Worm (Caenorhabditis elegans) whole organism, young adult: ENCODE data around the gene sri-57.
"Not testable (repeated sequence)": the region's sequence is repeated elsewhere in the genome, so short reads cannot be mapped to it uniquely, and the experiment has no call there.

Experiments used
- B0035.1 ChIP-seq: sonication (generic microtip); optimal IDR thresholded peaks from 2 replicates; lab custom pipeline; 2016; ENCODE audit warnings: missing genetic modification characterization, mild to moderate bottlenecking, missing compliant biosample characterization, missing genotype, missing genetic modification reagents
- B0336.3 ChIP-seq: fragments of 200-800 bp; sonication (Bioruptor generic); IDR thresholded peaks from 2 replicates; pipeline ENCODE4 v1.3.6; 2022; ENCODE audit warnings: missing genetic modification characterization, missing compliant biosample characterization
- D2030.7 ChIP-seq: fragments of 200-800 bp; sonication (Bioruptor generic); IDR thresholded peaks from 2 replicates; pipeline ENCODE4 v1.3.6; 2022; ENCODE audit warnings: missing genetic modification reagents, missing genetic modification characterization, missing compliant biosample characterization
- F33H1.4 ChIP-seq: fragments of 200-800 bp; sonication (Bioruptor generic); IDR thresholded peaks from 2 replicates; pipeline ENCODE4 v1.3.6; 2022; ENCODE audit warnings: missing genetic modification reagents, missing genetic modification characterization, missing compliant biosample characterization
- F49E8.2 ChIP-seq: sonication (generic microtip); optimal IDR thresholded peaks from 3 replicates; lab custom pipeline; 2017; ENCODE audit warnings: missing genetic modification characterization, mild to moderate bottlenecking, missing compliant biosample characterization, antibody characterized with exemption, moderate library complexity; ENCODE audit not compliant: insufficient read depth
- T26A5.8 ChIP-seq: sonication (generic microtip); optimal IDR thresholded peaks from 2 replicates; lab custom pipeline; 2016; ENCODE audit warnings: missing genetic modification characterization, missing compliant biosample characterization
- Y53G8AR.9 ChIP-seq: fragments of 200-800 bp; sonication (Bioruptor generic); conservative IDR thresholded peaks from 2 replicates; pipeline ENCODE4 v1.3.6; 2022; ENCODE audit warnings: missing genetic modification reagents, missing genetic modification characterization, missing compliant biosample characterization
- bed-1 ChIP-seq: fragments of 200-800 bp; sonication (Bioruptor generic); IDR thresholded peaks from 2 replicates; pipeline ENCODE4 v1.3.6; 2022; ENCODE audit warnings: missing genetic modification reagents, missing genetic modification characterization, missing compliant biosample characterization
- cebp-1 ChIP-seq, 2 experiments: fragments of 200-800 bp in 1 of 2; sonication (Bioruptor generic) in 1 of 2; sonication (generic microtip) in 1 of 2; IDR thresholded peaks in 1 of 2; optimal IDR thresholded peaks in 1 of 2; 2 replicates each; pipeline versions ENCODE4 v1.3.6 to Lab custom; 2017 to 2022; ENCODE audit warnings: missing compliant biosample characterization in 2 of 2, missing genetic modification characterization in 2 of 2, mild to moderate bottlenecking in 1 of 2, missing genetic modification reagents in 1 of 2, moderate library complexity in 1 of 2
- ceh-40 ChIP-seq: fragments of 200-800 bp; sonication (Bioruptor generic); IDR thresholded peaks from 2 replicates; pipeline ENCODE4 v1.3.6; 2022; ENCODE audit warnings: missing genetic modification characterization, missing compliant biosample characterization
- ceh-58 ChIP-seq: fragments of 200-800 bp; sonication (Bioruptor generic); IDR thresholded peaks from 2 replicates; pipeline ENCODE4 v1.3.6; 2022; ENCODE audit warnings: missing genetic modification characterization, missing compliant biosample characterization
- egrh-3 ChIP-seq: fragments of 200-800 bp; sonication (Bioruptor generic); IDR thresholded peaks from 2 replicates; pipeline ENCODE4 v1.3.6; 2022; ENCODE audit warnings: missing genetic modification reagents, missing genetic modification characterization, missing compliant biosample characterization
- ekl-4 ChIP-seq: fragments of 200-800 bp; sonication (Bioruptor generic); IDR thresholded peaks from 2 replicates; pipeline ENCODE4 v1.3.6; 2022; ENCODE audit warnings: missing genetic modification reagents, missing genetic modification characterization, missing compliant biosample characterization
- ets-4 ChIP-seq: fragments of 200-800 bp; sonication (Bioruptor generic); optimal IDR thresholded peaks from 2 replicates; lab custom pipeline; 2018; ENCODE audit warnings: mild to moderate bottlenecking, missing genetic modification characterization, missing compliant biosample characterization
- fkh-3 ChIP-seq: sonication (generic microtip); optimal IDR thresholded peaks from 2 replicates; lab custom pipeline; 2016; ENCODE audit warnings: mild to moderate bottlenecking, missing genetic modification characterization, missing compliant biosample characterization
- him-1 ChIP-seq: sonication (generic microtip); optimal IDR thresholded peaks from 2 replicates; lab custom pipeline; 2016; ENCODE audit warnings: missing genotype, missing genetic modification reagents, missing genetic modification characterization, missing compliant biosample characterization
- hlh-12 ChIP-seq: sonication (generic microtip); optimal IDR thresholded peaks from 2 replicates; lab custom pipeline; 2016; ENCODE audit warnings: missing genetic modification characterization, missing compliant biosample characterization
- hlh-26 ChIP-seq: fragments of 200-800 bp; sonication (Bioruptor generic); conservative IDR thresholded peaks from 2 replicates; pipeline ENCODE4 v1.3.6; 2022; ENCODE audit warnings: missing genetic modification reagents, missing genetic modification characterization, missing compliant biosample characterization
- hmg-20 ChIP-seq: fragments of 200-800 bp; sonication (Bioruptor generic); IDR thresholded peaks from 2 replicates; pipeline ENCODE4 v1.3.6; 2022; ENCODE audit warnings: missing genetic modification reagents, missing genetic modification characterization, missing compliant biosample characterization
- hrde-1 ChIP-seq: sonication (generic microtip); optimal IDR thresholded peaks from 2 replicates; lab custom pipeline; 2016; ENCODE audit warnings: missing genetic modification characterization, mild to moderate bottlenecking, missing compliant biosample characterization, moderate library complexity, missing genotype, missing genetic modification reagents, borderline replicate concordance
- lin-35 ChIP-seq, 3 experiments: fragments of 150-350 bp in 2 of 3; sonication (generic microtip) in 1 of 3; optimal IDR thresholded peaks; 2 replicates each; lab custom pipeline; 2014 to 2018; ENCODE audit warnings: missing biosample characterization in 3 of 3, missing genetic modification characterization in 3 of 3, missing genetic modification reagents in 3 of 3
- madf-6 ChIP-seq: fragments of 200-800 bp; sonication (Bioruptor generic); IDR thresholded peaks from 2 replicates; pipeline ENCODE4 v1.3.6; 2022; ENCODE audit warnings: missing genetic modification reagents, missing genetic modification characterization, missing compliant biosample characterization
- mcd-1 ChIP-seq: fragments of 200-800 bp; sonication (Bioruptor generic); IDR thresholded peaks from 2 replicates; pipeline ENCODE4 v1.3.6; 2022; ENCODE audit warnings: missing genetic modification reagents, missing genetic modification characterization, missing compliant biosample characterization
- mel-28 ChIP-seq: sonication (generic microtip); optimal IDR thresholded peaks from 2 replicates; lab custom pipeline; 2016; ENCODE audit warnings: borderline replicate concordance, mild to moderate bottlenecking, missing genetic modification characterization, missing compliant biosample characterization
- nfya-1 ChIP-seq: sonication (generic microtip); optimal IDR thresholded peaks from 2 replicates; lab custom pipeline; 2017; ENCODE audit warnings: antibody characterized with exemption, missing compliant biosample characterization, missing genetic modification characterization, borderline replicate concordance; ENCODE audit not compliant: insufficient read depth
- nhr-27 ChIP-seq: fragments of 200-800 bp; sonication (Bioruptor generic); optimal IDR thresholded peaks from 2 replicates; lab custom pipeline; 2018; ENCODE audit warnings: mild to moderate bottlenecking, missing genetic modification characterization, moderate library complexity, missing compliant biosample characterization
- nhr-90 ChIP-seq: sonication (generic microtip); optimal IDR thresholded peaks from 2 replicates; lab custom pipeline; 2016; ENCODE audit warnings: missing genotype, mild to moderate bottlenecking, missing genetic modification characterization, missing compliant biosample characterization
- snpc-1.1 ChIP-seq: sonication (generic microtip); optimal IDR thresholded peaks from 2 replicates; lab custom pipeline; 2017; ENCODE audit warnings: missing genetic modification characterization, mild to moderate bottlenecking, missing compliant biosample characterization, antibody characterized with exemption, moderate library complexity, missing genotype, missing genetic modification reagents; ENCODE audit not compliant: insufficient read depth
- snpc-1.3 ChIP-seq: sonication (generic microtip); optimal IDR thresholded peaks from 2 replicates; lab custom pipeline; 2017; ENCODE audit warnings: missing genetic modification characterization, mild to moderate bottlenecking, missing compliant biosample characterization, antibody characterized with exemption, moderate library complexity, missing genotype, missing genetic modification reagents; ENCODE audit not compliant: insufficient read depth
- tbp1 ChIP-seq: fragments of 200-800 bp; sonication (Bioruptor generic); optimal IDR thresholded peaks from 2 replicates; lab custom pipeline; 2018; ENCODE audit warnings: mild to moderate bottlenecking, missing genetic modification characterization, missing compliant biosample characterization
- xnd-1 ChIP-seq: sonication (generic microtip); optimal IDR thresholded peaks from 2 replicates; lab custom pipeline; 2016; ENCODE audit warnings: missing genotype, missing genetic modification reagents, missing genetic modification characterization, missing compliant biosample characterization
- ztf-22 ChIP-seq: fragments of 200-800 bp; sonication (Bioruptor generic); optimal IDR thresholded peaks from 2 replicates; lab custom pipeline; 2018; ENCODE audit warnings: mild to moderate bottlenecking, missing genetic modification characterization, moderate library complexity, missing compliant biosample characterization
- ztf-28 ChIP-seq: fragments of 200-800 bp; sonication (Bioruptor generic); IDR thresholded peaks from 2 replicates; pipeline ENCODE4 v1.3.6; 2022; ENCODE audit warnings: missing genetic modification reagents, missing genetic modification characterization, missing compliant biosample characterization
- ztf-6 ChIP-seq: fragments of 200-800 bp; sonication (Bioruptor generic); IDR thresholded peaks from 2 replicates; pipeline ENCODE4 v1.3.6; 2022; ENCODE audit warnings: missing genetic modification reagents, missing genetic modification characterization, missing compliant biosample characterization

Gene sri-57

DNA sequence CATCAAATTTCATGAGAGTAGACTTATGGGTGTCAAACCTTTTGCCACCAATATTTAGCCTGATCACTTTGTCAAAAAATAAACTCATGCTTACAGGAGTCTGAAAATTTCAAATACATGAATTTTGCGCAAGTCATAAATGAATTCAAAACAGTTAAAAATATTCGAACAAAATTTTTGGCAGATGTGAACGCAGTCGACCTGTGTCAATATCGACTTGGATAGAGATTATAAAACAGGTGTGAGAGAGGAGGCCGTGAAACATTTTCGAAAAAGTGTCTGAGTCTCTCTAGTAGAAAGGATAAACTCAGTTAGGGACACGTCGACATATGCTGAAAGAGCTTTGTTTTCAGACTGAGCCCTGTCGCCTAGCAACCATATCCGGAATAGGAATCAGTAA is 25.5 kb downstream of the sri-57 start, which contains the start of gene F22E5.12:
TSS of gene F22E5.12 (minus strand) at position 101 of the 400 bp plus-strand sequence.
- TF ChIP-seq F49E8.2 (tag; lab: Kevin White, UChicago); ztf-28 (GFP tag; lab: Robert Waterston, UW); D2030.7 (GFP tag; lab: Robert Waterston, UW): not testable (repeated sequence)

DNA sequence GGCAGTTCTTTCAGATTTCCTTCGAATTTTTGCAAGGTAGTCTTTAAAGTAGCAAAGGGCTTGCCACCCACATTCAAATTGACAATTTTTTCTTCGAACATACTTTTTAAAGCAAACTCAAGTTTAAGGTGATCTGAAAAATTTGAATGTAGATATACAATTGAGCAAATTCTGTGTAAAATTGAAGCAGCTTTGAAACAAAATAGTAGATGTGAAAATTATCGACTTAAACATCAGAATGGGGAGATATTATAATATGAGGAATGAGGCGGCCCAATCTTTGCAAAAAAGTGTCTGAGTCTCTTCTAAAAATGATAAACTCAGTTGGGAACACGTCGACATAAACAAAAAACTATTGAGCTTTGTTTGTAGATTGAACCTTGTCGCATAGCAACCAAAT is 27.7 kb downstream of the sri-57 start, which contains the start of gene F22E5.11:
TSS of gene F22E5.11 (minus strand) at position 101 of the 400 bp plus-strand sequence.
- TF ChIP-seq ets-4 (no peak), madf-6 (no peak), hlh-26 (GFP tag; lab: Robert Waterston, UW) (no peak), xnd-1 (tag; lab: Kevin White, UChicago) (no peak), cebp-1 (GFP tag; IDR thresholded peaks at IDR 0.05; lab: Robert Waterston, UW) (no peak), cebp-1 (tag; optimal IDR thresholded peaks at IDR 0.05; lab: Kevin White, UChicago) (no peak), ceh-40 (GFP tag; lab: Robert Waterston, UW) (no peak), nfya-1 (no peak), him-1 (no peak), bed-1 (GFP tag; lab: Robert Waterston, UW) (no peak), hlh-12 (tag; lab: Kevin White, UChicago) (no peak), F33H1.4 (no peak), ztf-22 (GFP tag; lab: Kevin White, UChicago) (no peak), snpc-1.1 (tag; lab: Kevin White, UChicago) (no peak), lin-35 (GFP tag; optimal IDR thresholded peaks at IDR 0.05; lab: Kevin White, UChicago) (no peak), mcd-1 (GFP tag; lab: Robert Waterston, UW) (no peak), fkh-3 (no peak), nhr-90 (tag; lab: Kevin White, UChicago) (no peak), Y53G8AR.9 (GFP tag; lab: Robert Waterston, UW) (no peak)

DNA sequence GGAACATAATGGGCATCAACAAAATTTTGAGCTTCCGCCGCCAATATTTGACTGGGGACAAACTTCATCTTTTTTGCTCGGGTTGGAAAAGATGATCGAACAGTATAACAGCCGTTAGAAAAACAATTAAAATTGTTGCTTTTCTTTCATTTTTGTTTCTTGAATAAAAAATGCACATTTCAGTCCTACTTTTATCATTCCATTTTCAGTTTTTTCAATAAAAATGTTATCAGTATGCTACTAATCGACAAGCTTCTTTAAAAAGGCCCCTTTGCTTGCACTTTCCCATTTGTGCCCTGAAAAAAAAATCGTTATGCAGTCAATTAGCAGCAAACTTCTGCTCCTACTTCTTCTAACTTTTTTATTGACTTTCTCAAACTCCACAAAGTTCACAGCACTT is 30.4 kb downstream of the sri-57 start, which contains the start of gene F22E5.7:
TSS of gene F22E5.7 (plus strand) at position 301 of the 400 bp plus-strand sequence.
- TF ChIP-seq cebp-1 (GFP tag; IDR thresholded peaks at IDR 0.05; lab: Robert Waterston, UW) (no peak), cebp-1 (tag; optimal IDR thresholded peaks at IDR 0.05; lab: Kevin White, UChicago) (no peak), hmg-20 (GFP tag; lab: Robert Waterston, UW) (no peak), ztf-6 (GFP tag; lab: Robert Waterston, UW) (no peak), mel-28 (tag; lab: Kevin White, UChicago) (no peak), T26A5.8 (tag; lab: Kevin White, UChicago) (no peak), B0035.1 (tag; lab: Kevin White, UChicago) (no peak)
- TF ChIP-seq, all 124 proteins: peak for 0

DNA sequence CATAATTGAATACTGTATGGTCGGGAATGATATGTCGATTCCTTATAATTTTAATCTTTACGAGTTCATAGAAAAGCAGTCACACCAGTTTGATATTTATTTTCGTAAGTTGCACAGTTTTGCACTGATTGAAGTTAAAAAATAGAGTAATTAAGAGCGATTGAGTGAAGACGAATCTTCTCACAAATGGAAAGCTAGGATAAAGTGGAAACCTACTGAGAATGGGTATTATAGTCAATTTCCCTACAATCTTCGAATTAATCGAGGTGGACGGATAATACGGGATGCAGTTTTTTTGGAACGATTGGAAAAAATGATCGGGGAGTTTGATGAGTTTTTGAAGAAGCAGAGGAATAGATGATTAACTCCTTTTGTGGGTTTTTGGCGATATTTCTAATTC is 31.2 kb downstream of the sri-57 start, which contains the start of gene F22E5.23:
TSS of gene F22E5.23 (plus strand) at position 301 of the 400 bp plus-strand sequence.
- no peak for TF ChIP-seq hrde-1 (tag; lab: Kevin White, UChicago)
- TF ChIP-seq fkh-3 = no peak
- TF ChIP-seq snpc-1.3 (tag; lab: Kevin White, UChicago) = no peak
- no peak for TF ChIP-seq B0336.3 (GFP tag; lab: Robert Waterston, UW)
- TF ChIP-seq mel-28 (tag; lab: Kevin White, UChicago) = no peak
- no peak for TF ChIP-seq ceh-58 (GFP tag; lab: Robert Waterston, UW)
- TF ChIP-seq egrh-3 (GFP tag; lab: Robert Waterston, UW) = no peak
- TF ChIP-seq hlh-12 (tag; lab: Kevin White, UChicago) = no peak
- TF ChIP-seq ekl-4 (GFP tag; lab: Robert Waterston, UW) = no peak
- no peak for TF ChIP-seq tbp1
- no peak for TF ChIP-seq nhr-27
- no peak for TF ChIP-seq bed-1 (GFP tag; lab: Robert Waterston, UW)
